Worm (Caenorhabditis elegans) whole organism, L4 larva: Measurements from ENCODE around the gene sur-5.

ENCODE experiments used
- F10B5.3 ChIP-seq: sonication (generic microtip); optimal IDR thresholded peaks from 2 replicates; lab custom pipeline; 2016; ENCODE audit warnings: mild to moderate bottlenecking, missing genetic modification characterization, missing compliant biosample characterization
- Y48G9A.11 ChIP-seq: fragments of 200-800 bp; sonication (Bioruptor generic); IDR thresholded peaks from 2 replicates; pipeline ENCODE4 v1.3.6; 2022; ENCODE audit warnings: missing genetic modification reagents, missing genetic modification characterization, missing compliant biosample characterization
- aha-1 ChIP-seq: fragments of 150-350 bp; peaks from one replicate; lab custom pipeline; 2014; ENCODE audit warnings: missing biosample characterization, missing genetic modification characterization
- attf-4 ChIP-seq: sonication (generic microtip); optimal IDR thresholded peaks from 3 replicates; lab custom pipeline; 2017; ENCODE audit warnings: missing biosample characterization, missing genetic modification characterization
- ceh-20 ChIP-seq: fragments of 200-800 bp; sonication (Bioruptor generic); IDR thresholded peaks from 2 replicates; pipeline ENCODE4 v1.3.6; 2022; ENCODE audit warnings: missing genetic modification reagents, missing genetic modification characterization, missing compliant biosample characterization
- ces-1 ChIP-seq: fragments of 150-350 bp; sonication (generic microtip); optimal IDR thresholded peaks from 4 replicates; lab custom pipeline; 2014; ENCODE audit warnings: missing biosample characterization, missing genetic modification reagents, missing genetic modification characterization
- daf-12 ChIP-seq: fragments of 150-350 bp; optimal IDR thresholded peaks from 2 replicates; lab custom pipeline; 2014; ENCODE audit warnings: missing biosample characterization, missing genetic modification reagents, missing genetic modification characterization
- daf-16 ChIP-seq, 3 experiments: sonication (generic microtip); optimal IDR thresholded peaks; 2 replicates each; lab custom pipeline; 2016 to 2017; ENCODE audit warnings: missing genetic modification characterization in 3 of 3, missing genetic modification reagents in 3 of 3, mild to moderate bottlenecking in 2 of 3, missing compliant biosample characterization in 2 of 3, missing biosample characterization in 1 of 3, moderate library complexity in 1 of 3
- dmd-6 ChIP-seq: fragments of 200-800 bp; sonication (Bioruptor generic); IDR thresholded peaks from 2 replicates; pipeline ENCODE4 v1.3.6; 2022; ENCODE audit warnings: missing genetic modification reagents, missing genetic modification characterization, missing compliant biosample characterization
- dmd-8 ChIP-seq: fragments of 200-800 bp; sonication (Bioruptor generic); IDR thresholded peaks from 2 replicates; pipeline ENCODE4 v1.3.6; 2022; ENCODE audit warnings: missing genetic modification characterization, missing compliant biosample characterization
- dve-1 ChIP-seq: sonication (generic microtip); optimal IDR thresholded peaks from 2 replicates; lab custom pipeline; 2017; ENCODE audit warnings: antibody characterized with exemption, mild to moderate bottlenecking, missing genetic modification characterization, missing compliant biosample characterization; ENCODE audit not compliant: insufficient read depth
- hif-1 ChIP-seq, 2 experiments: sonication (generic microtip); optimal IDR thresholded peaks; 2 replicates each; lab custom pipeline; 2016 to 2017; ENCODE audit warnings: missing compliant biosample characterization in 2 of 2, missing genetic modification characterization in 2 of 2, missing genetic modification reagents in 2 of 2, missing genotype in 2 of 2, mild to moderate bottlenecking in 1 of 2
- hlh-11 ChIP-seq: fragments of 200-800 bp; sonication (Bioruptor generic); optimal IDR thresholded peaks from 2 replicates; lab custom pipeline; 2018; ENCODE audit warnings: mild to moderate bottlenecking, missing genetic modification characterization, missing compliant biosample characterization
- hlh-30 ChIP-seq: sonication (generic microtip); optimal IDR thresholded peaks from 2 replicates; lab custom pipeline; 2017; ENCODE audit warnings: antibody characterized with exemption, mild to moderate bottlenecking, missing genetic modification characterization, missing compliant biosample characterization; ENCODE audit not compliant: insufficient read depth
- hmg-1.1 ChIP-seq: fragments of 200-800 bp; sonication (Bioruptor generic); IDR thresholded peaks from 2 replicates; pipeline ENCODE4 v1.3.6; 2022; ENCODE audit warnings: missing genetic modification reagents, missing genetic modification characterization, missing compliant biosample characterization
- lir-3 ChIP-seq: sonication (generic microtip); optimal IDR thresholded peaks from 2 replicates; lab custom pipeline; 2016; ENCODE audit warnings: mild to moderate bottlenecking, missing genetic modification characterization, missing compliant biosample characterization
- lsy-2 ChIP-seq, 2 experiments: fragments of 150-350 bp in 1 of 2; sonication (generic microtip) in 1 of 2; optimal IDR thresholded peaks; 2 replicates each; lab custom pipeline; 2014 to 2017; ENCODE audit warnings: missing biosample characterization in 2 of 2, missing genetic modification characterization in 2 of 2
- mdl-1 ChIP-seq, 2 experiments: fragments of 150-350 bp in 1 of 2; sonication (generic microtip) in 1 of 2; optimal IDR thresholded peaks; 2 replicates each; lab custom pipeline; 2014 to 2017; ENCODE audit warnings: missing biosample characterization in 2 of 2, missing genetic modification characterization in 2 of 2
- mep-1 ChIP-seq: fragments of 150-350 bp; sonication (generic microtip); optimal IDR thresholded peaks from 3 replicates; lab custom pipeline; 2014; ENCODE audit warnings: missing biosample characterization, missing genetic modification characterization
- mes-2 ChIP-seq: sonication (generic microtip); optimal IDR thresholded peaks from 2 replicates; lab custom pipeline; 2016; ENCODE audit warnings: missing genotype, mild to moderate bottlenecking, missing genetic modification characterization, missing compliant biosample characterization; ENCODE audit not compliant: poor library complexity, severe bottlenecking
- mxl-2 ChIP-seq: fragments of 200-800 bp; sonication (Bioruptor generic); conservative IDR thresholded peaks from 2 replicates; pipeline ENCODE4 v1.3.6; 2022; ENCODE audit warnings: missing genetic modification reagents, missing genetic modification characterization, missing compliant biosample characterization
- mxl-3 ChIP-seq: fragments of 200-800 bp; sonication (Bioruptor generic); optimal IDR thresholded peaks from 2 replicates; lab custom pipeline; 2018; ENCODE audit warnings: mild to moderate bottlenecking, missing genetic modification characterization, missing compliant biosample characterization
- nhr-10 ChIP-seq: fragments of 150-350 bp; optimal IDR thresholded peaks from 2 replicates; lab custom pipeline; 2014; ENCODE audit warnings: missing biosample characterization, missing genetic modification characterization
- nhr-102 ChIP-seq: sonication (generic microtip); optimal IDR thresholded peaks from 2 replicates; lab custom pipeline; 2016; ENCODE audit warnings: mild to moderate bottlenecking, missing genetic modification characterization, moderate library complexity, missing compliant biosample characterization
- nhr-25 ChIP-seq: sonication (generic microtip); optimal IDR thresholded peaks from 2 replicates; lab custom pipeline; 2017; ENCODE audit warnings: missing genetic modification characterization, mild to moderate bottlenecking, missing compliant biosample characterization, antibody characterized with exemption, moderate library complexity, borderline replicate concordance; ENCODE audit not compliant: insufficient read depth
- nhr-28 ChIP-seq: fragments of 150-350 bp; optimal IDR thresholded peaks from 2 replicates; lab custom pipeline; 2014; ENCODE audit warnings: missing biosample characterization, missing genetic modification characterization
- pha-4 ChIP-seq, 2 experiments: fragments of 150-350 bp in 1 of 2; fragments of 200-800 bp in 1 of 2; sonication (Bioruptor generic) in 1 of 2; IDR thresholded peaks in 1 of 2; optimal IDR thresholded peaks in 1 of 2; 2 replicates each; pipeline versions ENCODE4 v1.3.6 to Lab custom; 2014 to 2022; ENCODE audit warnings: missing genetic modification characterization in 2 of 2, missing genetic modification reagents in 2 of 2, missing biosample characterization in 1 of 2, missing compliant biosample characterization in 1 of 2
- pqm-1 ChIP-seq: sonication (generic microtip); optimal IDR thresholded peaks from 2 replicates; lab custom pipeline; 2017; ENCODE audit warnings: missing biosample characterization, missing genetic modification characterization
- rbr-2 ChIP-seq: sonication (generic microtip); optimal IDR thresholded peaks from 2 replicates; lab custom pipeline; 2016; ENCODE audit warnings: missing genotype, missing genetic modification characterization, missing compliant biosample characterization
- spr-3 ChIP-seq: fragments of 200-800 bp; sonication (Bioruptor generic); optimal IDR thresholded peaks from 2 replicates; lab custom pipeline; 2018; ENCODE audit warnings: mild to moderate bottlenecking, missing genetic modification characterization, missing compliant biosample characterization
- tra-1 ChIP-seq: fragments of 200-800 bp; sonication (Bioruptor generic); IDR thresholded peaks from 2 replicates; pipeline ENCODE4 v1.3.6; 2022; ENCODE audit warnings: missing genetic modification reagents, missing genetic modification characterization, missing compliant biosample characterization
- unc-39 ChIP-seq: sonication (generic microtip); optimal IDR thresholded peaks from 2 replicates; lab custom pipeline; 2017; ENCODE audit warnings: missing biosample characterization, missing genetic modification characterization
- unc-62 ChIP-seq, 3 experiments: fragments of 150-350 bp in 1 of 3; sonication (generic microtip); optimal IDR thresholded peaks in 2 of 3; peaks in 1 of 3; 1 replicate in 1 of 3; 2 replicates in 2 of 3; lab custom pipeline; 2014 to 2017; ENCODE audit warnings: missing biosample characterization in 3 of 3, missing genetic modification characterization in 3 of 3, missing genetic modification reagents in 3 of 3, missing genotype in 1 of 3
- zfp-2 ChIP-seq: sonication (generic microtip); optimal IDR thresholded peaks from 2 replicates; lab custom pipeline; 2016; ENCODE audit warnings: mild to moderate bottlenecking, missing genetic modification characterization, missing compliant biosample characterization
- zfp-3 ChIP-seq: fragments of 200-800 bp; sonication (Bioruptor generic); conservative IDR thresholded peaks from 2 replicates; pipeline ENCODE4 v1.3.6; 2022; ENCODE audit warnings: missing genetic modification reagents, missing genetic modification characterization, missing compliant biosample characterization

sur-5 gene

DNA sequence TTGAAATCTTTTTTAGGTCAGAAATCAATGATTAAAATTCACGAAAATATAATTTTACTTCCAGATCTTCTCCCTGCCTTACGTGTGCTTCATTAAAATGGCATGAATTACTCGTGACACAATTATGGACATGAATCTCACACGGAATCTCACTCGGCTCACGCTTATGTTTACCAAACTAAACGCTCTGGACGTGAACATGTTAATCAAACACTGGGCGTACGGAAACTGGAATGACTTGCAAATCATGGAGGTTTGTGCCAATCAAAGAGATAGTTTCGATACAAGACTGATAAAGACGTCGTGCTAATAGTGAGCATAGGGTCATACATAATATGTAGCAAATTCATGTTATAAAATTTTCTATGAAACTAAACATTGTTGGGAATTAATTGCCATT lies 9.2 kb upstream of the sur-5 start:
- no peak for TF ChIP-seq dmd-8 (GFP tag; lab: Robert Waterston, UW)
- TF ChIP-seq mep-1 (tag; lab: Kevin White, UChicago): peak; percentile 20
- peak; percentile 29 for TF ChIP-seq hlh-11 (tag; lab: Kevin White, UChicago)
- TF ChIP-seq pqm-1 (tag; lab: Kevin White, UChicago): peak; percentile 25
- peak; percentile 57 for TF ChIP-seq dve-1 (tag; lab: Kevin White, UChicago)
- TF ChIP-seq daf-16 (GFP tag; optimal IDR thresholded peaks at IDR 0.05; lab: Kevin White, UChicago): no peak
- peak; percentile 36 for TF ChIP-seq daf-16 (tag; optimal IDR thresholded peaks at IDR 0.05; lab: Kevin White, UChicago)
- peak; percentile 30 for TF ChIP-seq hlh-30 (tag; lab: Kevin White, UChicago)
- peak; percentile 22; the same call in 1 of the 2 replicates for TF ChIP-seq dmd-6
- TF ChIP-seq Y48G9A.11: no peak
- TF ChIP-seq nhr-102 (tag; lab: Kevin White, UChicago): peak; percentile 3
- no peak for TF ChIP-seq attf-4 (tag; lab: Kevin White, UChicago)
- TF ChIP-seq, all 104 proteins: peak for 8

DNA sequence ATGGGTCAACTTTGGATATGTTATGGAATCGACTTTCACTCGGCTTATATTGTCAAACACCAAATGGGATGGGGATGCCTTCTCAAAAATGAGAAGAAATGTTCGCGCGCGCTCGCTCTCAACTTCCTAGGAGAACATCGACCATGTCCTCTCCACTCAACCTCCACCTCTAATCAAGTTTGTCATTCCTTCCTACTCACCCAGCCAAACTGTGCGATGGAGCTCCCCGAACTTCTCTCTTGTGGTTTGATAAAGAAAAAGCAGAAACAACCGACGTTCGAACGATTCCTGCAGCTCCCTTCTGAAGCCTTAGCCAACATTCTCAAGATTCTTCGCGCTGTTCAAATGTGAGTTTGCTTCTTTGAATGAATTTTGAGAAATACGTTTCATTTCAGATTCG lies 7.9 kb upstream of the sur-5 start:
- TF ChIP-seq zfp-2 (no peak), unc-62 (GFP tag; optimal IDR thresholded peaks at IDR 0.05 in 1 of 2; lab: Kevin White, UChicago) (peak in 1 of 2 experiments; percentile 93), unc-62 (tag; optimal IDR thresholded peaks at IDR 0.05; lab: Kevin White, UChicago) (no peak)

DNA sequence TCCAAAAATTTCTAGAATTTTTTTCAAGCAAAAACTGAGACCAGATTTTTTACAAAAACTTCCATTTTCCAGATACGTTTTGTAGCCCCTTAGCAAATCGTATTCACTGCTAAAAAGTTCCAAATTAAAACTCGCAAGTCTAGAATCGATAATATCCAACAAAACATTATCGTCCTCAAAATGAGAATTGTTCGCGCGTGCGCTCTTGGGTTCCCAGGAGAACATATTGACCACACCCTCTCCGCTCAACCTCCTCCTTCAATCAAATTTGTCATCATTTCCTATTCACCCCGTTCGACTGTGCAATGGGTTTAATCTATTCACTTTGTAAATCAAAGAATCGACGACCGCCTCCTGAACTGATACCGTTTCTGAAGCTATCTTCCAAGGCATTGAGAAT lies 6.5 kb upstream of the sur-5 start:
- TF ChIP-seq nhr-102 (tag; lab: Kevin White, UChicago): no peak
- no peak for TF ChIP-seq nhr-10
- TF ChIP-seq mxl-2 (GFP tag; lab: Robert Waterston, UW): no peak

DNA sequence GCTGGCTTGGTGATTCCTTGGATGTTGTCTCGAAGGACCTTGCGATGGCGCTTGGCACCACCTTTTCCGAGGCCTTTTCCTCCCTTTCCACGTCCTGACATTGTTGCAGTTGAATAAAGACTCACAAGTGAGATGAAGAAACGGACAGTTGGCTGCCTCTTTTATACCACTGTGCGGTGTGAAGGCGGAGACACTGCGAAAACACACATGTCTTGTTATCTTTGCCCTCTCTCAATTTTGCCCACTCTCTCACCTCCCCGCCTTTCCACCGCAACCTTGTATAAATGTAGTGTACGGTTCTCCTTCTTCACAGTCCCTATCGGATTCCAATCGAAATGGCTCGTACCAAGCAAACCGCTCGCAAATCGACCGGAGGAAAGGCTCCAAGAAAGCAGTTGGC lies 4.4 kb upstream of the sur-5 start, which contains the start of the genes his-38 and his-40:
TSS of gene his-38 (minus strand) at position 101 of the 400 bp plus-strand sequence.
TSS of gene his-40 (plus strand) at position 336 of the 400 bp plus-strand sequence.
- TF ChIP-seq zfp-3 (no peak), daf-16 (GFP tag; optimal IDR thresholded peaks at IDR 0.05; lab: Kevin White, UChicago) (no peak), daf-16 (tag; optimal IDR thresholded peaks at IDR 0.05; lab: Kevin White, UChicago) (peak; percentile 22)

DNA sequence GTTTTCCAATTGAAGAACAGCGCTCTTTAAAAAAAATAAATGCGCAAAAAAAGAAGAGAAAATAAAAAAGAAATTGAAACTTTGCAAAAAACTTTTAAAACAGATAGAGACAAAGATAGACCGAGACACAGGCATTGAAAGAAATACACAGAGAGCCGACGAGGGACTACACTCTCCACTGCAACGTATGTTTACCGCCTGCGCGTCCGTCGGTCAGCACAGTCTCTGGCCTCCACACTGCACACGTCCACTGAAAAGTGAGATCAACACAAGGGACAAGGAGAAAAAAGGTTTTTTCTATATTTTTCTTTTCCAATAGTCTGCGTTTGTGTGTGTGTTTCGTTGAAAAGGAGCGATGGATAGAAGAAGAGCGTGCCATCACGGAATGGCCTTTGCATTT lies 1.1 kb upstream of the sur-5 start:
- TF ChIP-seq mdl-1 (tag; optimal IDR thresholded peaks at IDR 0.05; lab: Kevin White, UChicago): peak; percentile 31 to 60
- TF ChIP-seq daf-16 (GFP tag; optimal IDR thresholded peaks at IDR 0.05; lab: Kevin White, UChicago): peak in 1 of 2 experiments; percentile 49
- peak; percentile 64 for TF ChIP-seq daf-16 (tag; optimal IDR thresholded peaks at IDR 0.05; lab: Kevin White, UChicago)
- TF ChIP-seq spr-3: no peak
- TF ChIP-seq unc-62 (GFP tag; optimal IDR thresholded peaks at IDR 0.05 in 1 of 2; lab: Kevin White, UChicago): peak in 1 of 2 experiments; percentile 82
- no peak for TF ChIP-seq unc-62 (tag; optimal IDR thresholded peaks at IDR 0.05; lab: Kevin White, UChicago)
- no peak for TF ChIP-seq unc-39 (tag; lab: Kevin White, UChicago)
- TF ChIP-seq tra-1 (GFP tag; lab: Robert Waterston, UW): peak; percentile 68; the same call in 1 of the 2 replicates
- TF ChIP-seq mxl-3 (GFP tag; lab: Kevin White, UChicago): peak; percentile 69
- TF ChIP-seq hif-1 (tag; optimal IDR thresholded peaks at IDR 0.05; lab: Kevin White, UChicago): peak in 1 of 2 experiments; percentile 20
- TF ChIP-seq rbr-2 (tag; lab: Kevin White, UChicago): peak; percentile 49
- no peak for TF ChIP-seq daf-12
- peak; percentile 60 for TF ChIP-seq aha-1 (tag; lab: Kevin White, UChicago)
- TF ChIP-seq mes-2 (tag; lab: Kevin White, UChicago): peak; percentile 53
- TF ChIP-seq hlh-11 (tag; lab: Kevin White, UChicago): peak; percentile 81
- no peak for TF ChIP-seq ces-1
- no peak for TF ChIP-seq lir-3 (tag; lab: Kevin White, UChicago)
- TF ChIP-seq nhr-25 (tag; lab: Kevin White, UChicago): peak; percentile 60
- TF ChIP-seq hlh-30 (tag; lab: Kevin White, UChicago): peak; percentile 53
- peak; percentile 80 for TF ChIP-seq dve-1 (tag; lab: Kevin White, UChicago)
- TF ChIP-seq pha-4 (GFP tag; IDR thresholded peaks at IDR 0.05; lab: Robert Waterston, UW): no peak
- peak; percentile 17 for TF ChIP-seq pha-4 (tag; optimal IDR thresholded peaks at IDR 0.05; lab: Kevin White, UChicago)
- peak; percentile 80 for TF ChIP-seq mep-1 (tag; lab: Kevin White, UChicago)
- 0 out of 2 replicates have a peak, but pooled peaks have one; percentile 50 for TF ChIP-seq ceh-20
- TF ChIP-seq nhr-28: peak; percentile 93
- TF ChIP-seq lsy-2 (tag; optimal IDR thresholded peaks at IDR 0.05; lab: Kevin White, UChicago): peak; percentile 16 to 65
- TF ChIP-seq F10B5.3 (tag; lab: Kevin White, UChicago): no peak
- peak; percentile 66 for TF ChIP-seq hmg-1.1 (GFP tag; lab: Robert Waterston, UW)
- peak; percentile 72 for TF ChIP-seq dmd-6
